Fruit fly (Drosophila melanogaster) whole organism, embryonic: ENCODE data around the gene CG31823.
A peak's percentile ranks its signal among the peaks of the same experiment; 100 is the strongest.

Experiments
- Ada2b ChIP-seq: fragments of 200-800 bp; sonication (Bioruptor generic); IDR thresholded peaks from 2 replicates; pipeline ENCODE4 v1.3.6; 2022; ENCODE audit warnings: missing biosample characterization, missing genetic modification characterization
- Atf-2 ChIP-seq: fragments of 200-800 bp; sonication (Bioruptor generic); optimal IDR thresholded peaks from 2 replicates; lab custom pipeline; 2016; ENCODE audit warnings: missing biosample characterization, missing genetic modification characterization
- CG10366 ChIP-seq: fragments of 200-800 bp; sonication (Bioruptor generic); IDR thresholded peaks from 2 replicates; pipeline ENCODE4 v1.3.6; 2022; ENCODE audit warnings: missing biosample characterization, missing genetic modification characterization
- CG12071 ChIP-seq: fragments of 200-800 bp; sonication (Bioruptor generic); optimal IDR thresholded peaks from 3 replicates; lab custom pipeline; 2018; ENCODE audit warnings: missing biosample characterization, mild to moderate bottlenecking, missing genetic modification characterization
- CG13894 ChIP-seq: fragments of 200-800 bp; sonication (Bioruptor generic); optimal IDR thresholded peaks from 3 replicates; lab custom pipeline; 2018; ENCODE audit warnings: missing biosample characterization, mild to moderate bottlenecking, missing genetic modification characterization, moderate library complexity
- CG14860 ChIP-seq: fragments of 200-800 bp; sonication (Bioruptor generic); IDR thresholded peaks from 3 replicates; pipeline ENCODE4 v1.3.6; 2022; ENCODE audit warnings: missing biosample characterization, missing genetic modification characterization; ENCODE audit not compliant: partially characterized antibody
- CG16779 ChIP-seq: fragments of 200-800 bp; sonication (Bioruptor generic); IDR thresholded peaks from 2 replicates; pipeline ENCODE4 v1.3.6; 2022; ENCODE audit warnings: missing biosample characterization, missing genetic modification characterization
- CG17186 ChIP-seq: fragments of 200-800 bp; sonication (Bioruptor generic); optimal IDR thresholded peaks from 3 replicates; lab custom pipeline; 2017; ENCODE audit warnings: missing biosample characterization, missing genetic modification reagents, missing genetic modification characterization
- CG18599 ChIP-seq: fragments of 200-800 bp; sonication (Bioruptor generic); optimal IDR thresholded peaks from 3 replicates; lab custom pipeline; 2017; ENCODE audit warnings: missing biosample characterization, missing genetic modification characterization, mild to moderate bottlenecking, moderate library complexity, missing genetic modification reagents
- CG2199 ChIP-seq: fragments of 200-800 bp; sonication (Bioruptor generic); IDR thresholded peaks from 3 replicates; pipeline ENCODE4 v1.3.6; 2022; ENCODE audit warnings: missing biosample characterization, missing genetic modification characterization
- CG2875 ChIP-seq: fragments of 200-800 bp; sonication (Bioruptor generic); optimal IDR thresholded peaks from 2 replicates; lab custom pipeline; 2017; ENCODE audit warnings: missing biosample characterization, mild to moderate bottlenecking, missing genetic modification characterization, missing genetic modification reagents
- CG5180 ChIP-seq: fragments of 200-800 bp; sonication (Bioruptor generic); optimal IDR thresholded peaks from 3 replicates; lab custom pipeline; 2017; ENCODE audit warnings: missing biosample characterization, missing genetic modification characterization, mild to moderate bottlenecking, moderate library complexity, missing genetic modification reagents
- CG7357 ChIP-seq: fragments of 200-800 bp; sonication (Bioruptor generic); IDR thresholded peaks from 3 replicates; pipeline ENCODE4 v1.3.6; 2022; ENCODE audit warnings: missing biosample characterization, missing genetic modification characterization
- CG8765 ChIP-seq: fragments of 200-800 bp; sonication (Bioruptor generic); IDR thresholded peaks from 2 replicates; pipeline ENCODE4 v1.3.6; 2022; ENCODE audit warnings: missing biosample characterization, missing genetic modification characterization
- Dip2 ChIP-seq: fragments of 200-800 bp; sonication (Bioruptor generic); IDR thresholded peaks from 2 replicates; pipeline ENCODE4 v1.3.6; 2022; ENCODE audit warnings: missing biosample characterization, missing genetic modification characterization
- Fer3 ChIP-seq: fragments of 200-800 bp; sonication (Bioruptor generic); optimal IDR thresholded peaks from 2 replicates; lab custom pipeline; 2018; ENCODE audit warnings: missing biosample characterization, mild to moderate bottlenecking, missing genetic modification characterization, moderate library complexity
- Gsc ChIP-seq: fragments of 200-800 bp; sonication (Bioruptor generic); IDR thresholded peaks from 2 replicates; pipeline ENCODE4 v1.3.6; 2022; ENCODE audit warnings: missing biosample characterization, missing genetic modification characterization
- H2.0 ChIP-seq: fragments of 200-800 bp; sonication (Bioruptor generic); IDR thresholded peaks from 2 replicates; pipeline ENCODE4 v1.3.6; 2022; ENCODE audit warnings: missing biosample characterization, missing genetic modification characterization
- Hand ChIP-seq: fragments of 200-800 bp; sonication (Bioruptor generic); optimal IDR thresholded peaks from 2 replicates; lab custom pipeline; 2017; ENCODE audit warnings: mild to moderate bottlenecking, missing biosample characterization, missing genetic modification reagents, missing genetic modification characterization
- MTF-1 ChIP-seq: fragments of 200-800 bp; sonication (Bioruptor generic); optimal IDR thresholded peaks from 2 replicates; lab custom pipeline; 2018; ENCODE audit warnings: missing biosample characterization, mild to moderate bottlenecking, missing genetic modification characterization, borderline replicate concordance
- Med ChIP-seq: fragments of 200-800 bp; sonication (Bioruptor generic); peaks from one replicate; lab custom pipeline; 2016; ENCODE audit warnings: missing biosample characterization, missing genetic modification characterization, mild to moderate bottlenecking, inconsistent platforms, moderate library complexity
- Optix ChIP-seq: fragments of 200-800 bp; sonication (Bioruptor generic); IDR thresholded peaks from 3 replicates; pipeline ENCODE4 v1.3.6; 2022; ENCODE audit warnings: missing biosample characterization, missing genetic modification characterization
- Scr ChIP-seq: fragments of 200-800 bp; sonication (Bioruptor generic); IDR thresholded peaks from 2 replicates; pipeline ENCODE4 v1.3.6; 2022; ENCODE audit warnings: missing biosample characterization, missing genetic modification characterization; ENCODE audit not compliant: partially characterized antibody
- Sox100B ChIP-seq: fragments of 200-800 bp; sonication (Bioruptor generic); optimal IDR thresholded peaks from 3 replicates; lab custom pipeline; 2018; ENCODE audit warnings: missing biosample characterization, mild to moderate bottlenecking, missing genetic modification characterization
- Sry-β ChIP-seq: fragments of 200-800 bp; sonication (Bioruptor generic); optimal IDR thresholded peaks from 2 replicates; lab custom pipeline; 2018; ENCODE audit warnings: missing biosample characterization, mild to moderate bottlenecking, missing genetic modification characterization, moderate library complexity
- Xrp1 ChIP-seq: fragments of 200-800 bp; sonication (Bioruptor generic); IDR thresholded peaks from 2 replicates; pipeline ENCODE4 v1.3.6; 2022; ENCODE audit warnings: missing biosample characterization, missing genetic modification characterization
- ara ChIP-seq: fragments of 200-800 bp; sonication (Bioruptor generic); IDR thresholded peaks from 2 replicates; pipeline ENCODE4 v1.3.6; 2022; ENCODE audit warnings: missing biosample characterization, missing genetic modification characterization
- bowl ChIP-seq: fragments of 200-800 bp; sonication (Bioruptor generic); IDR thresholded peaks from 2 replicates; pipeline ENCODE4 v1.3.6; 2022; ENCODE audit warnings: missing biosample characterization, missing genetic modification characterization
- chm ChIP-seq: fragments of 200-800 bp; sonication (Bioruptor generic); IDR thresholded peaks from 2 replicates; pipeline ENCODE4 v1.3.6; 2022; ENCODE audit warnings: missing biosample characterization, missing genetic modification characterization
- danr ChIP-seq: fragments of 200-800 bp; sonication (Bioruptor generic); IDR thresholded peaks from 2 replicates; pipeline ENCODE4 v1.3.6; 2022; ENCODE audit warnings: missing biosample characterization, missing genetic modification characterization
- ewg ChIP-seq: fragments of 200-800 bp; sonication (Bioruptor generic); optimal IDR thresholded peaks from 3 replicates; lab custom pipeline; 2017; ENCODE audit warnings: mild to moderate bottlenecking, missing biosample characterization, missing genetic modification reagents, missing genetic modification characterization
- exex ChIP-seq: fragments of 200-800 bp; sonication (Bioruptor generic); optimal IDR thresholded peaks from 4 replicates; lab custom pipeline; 2018; ENCODE audit warnings: missing biosample characterization, mild to moderate bottlenecking, missing genetic modification characterization, moderate library complexity
- ham ChIP-seq: fragments of 200-800 bp; sonication (Bioruptor generic); IDR thresholded peaks from 2 replicates; pipeline ENCODE4 v1.3.6; 2022; ENCODE audit warnings: missing biosample characterization, missing genetic modification characterization
- hth ChIP-seq: fragments of >200 bp; optimal IDR thresholded peaks from 2 replicates; lab custom pipeline; 2017; ENCODE audit warnings: inconsistent platforms
- jigr1 ChIP-seq: fragments of 200-800 bp; sonication (Bioruptor generic); IDR thresholded peaks from 3 replicates; pipeline ENCODE4 v1.3.6; 2022; ENCODE audit warnings: missing biosample characterization, missing genetic modification characterization
- lola ChIP-seq, 3 experiments: fragments of >200 bp in 2 of 3; fragments of 200-800 bp in 1 of 3; sonication (Bioruptor generic) in 1 of 3; optimal IDR thresholded peaks; 2 replicates each; lab custom pipeline; 2017 to 2019; ENCODE audit warnings: missing biosample characterization in 3 of 3, missing genetic modification characterization in 3 of 3, mild to moderate bottlenecking in 1 of 3, moderate library complexity in 1 of 3
- mam ChIP-seq: fragments of 200-800 bp; sonication (Bioruptor generic); optimal IDR thresholded peaks from 3 replicates; lab custom pipeline; 2016; ENCODE audit warnings: missing biosample characterization, missing genetic modification characterization
- prd ChIP-seq, 3 experiments: fragments of >200 bp in 2 of 3; fragments of 200-800 bp in 1 of 3; sonication (Bioruptor generic) in 1 of 3; optimal IDR thresholded peaks in 2 of 3; IDR thresholded peaks in 1 of 3; 2 replicates in 2 of 3; 3 replicates in 1 of 3; pipeline versions ENCODE4 v1.3.6 to Lab custom; 2017 to 2022; ENCODE audit warnings: missing biosample characterization in 1 of 3, missing genetic modification characterization in 1 of 3
- salm ChIP-seq: fragments of 200-800 bp; sonication (Bioruptor generic); optimal IDR thresholded peaks from 2 replicates; lab custom pipeline; 2018; ENCODE audit warnings: missing biosample characterization, mild to moderate bottlenecking, missing genetic modification characterization
- sc ChIP-seq, 3 experiments: fragments of >200 bp in 2 of 3; fragments of 200-800 bp in 1 of 3; sonication (Bioruptor generic) in 1 of 3; optimal IDR thresholded peaks; 2 replicates in 2 of 3; 3 replicates in 1 of 3; lab custom pipeline; 2017; ENCODE audit warnings: mild to moderate bottlenecking in 1 of 3, missing biosample characterization in 1 of 3, missing genetic modification characterization in 1 of 3, missing genetic modification reagents in 1 of 3
- stwl ChIP-seq: fragments of 200-800 bp; sonication (Bioruptor generic); optimal IDR thresholded peaks from 3 replicates; lab custom pipeline; 2018; ENCODE audit warnings: missing biosample characterization, mild to moderate bottlenecking, missing genetic modification characterization, moderate library complexity
- ttk ChIP-seq: fragments of 200-800 bp; sonication (Bioruptor generic); IDR thresholded peaks from 2 replicates; pipeline ENCODE4 v2.1.2; 2022; ENCODE audit warnings: missing biosample characterization, missing genetic modification characterization
- twi ChIP-seq: fragments of 200-800 bp; optimal IDR thresholded peaks from 2 replicates; lab custom pipeline; 2019; ENCODE audit warnings: missing biosample characterization, mild to moderate bottlenecking, missing genetic modification characterization, moderate library complexity
- vvl ChIP-seq: fragments of 200-800 bp; sonication (Bioruptor generic); IDR thresholded peaks from 2 replicates; pipeline ENCODE4 v1.3.6; 2022; ENCODE audit warnings: missing biosample characterization, missing genetic modification characterization
- wdn ChIP-seq: fragments of 200-800 bp; sonication (Bioruptor generic); IDR thresholded peaks from 2 replicates; pipeline ENCODE4 v1.3.6; 2022; ENCODE audit warnings: missing biosample characterization, missing genetic modification characterization
- wek ChIP-seq: fragments of 200-800 bp; sonication (Bioruptor generic); optimal IDR thresholded peaks from 3 replicates; lab custom pipeline; 2018; ENCODE audit warnings: missing biosample characterization, mild to moderate bottlenecking, missing genetic modification characterization, moderate library complexity
- yki ChIP-seq: fragments of >200 bp; optimal IDR thresholded peaks from 3 replicates; lab custom pipeline; 2018

Gene CG31823

dm6 chr2L:15908496-15909276 lies 8.4 kb upstream of the CG31823 start (continued):
- TF ChIP-seq sc (optimal IDR thresholded peaks at IDR 0.05; lab: Kevin White, UChicago), result no peak
- TF ChIP-seq sc (GFP tag; optimal IDR thresholded peaks at IDR 0.05; lab: Kevin White, UChicago), result peak; percentile 38
- TF ChIP-seq ttk (GFP tag; lab: Robert Waterston, UW), result peak; percentile 30; the same call in 1 of the 2 replicates
- TF ChIP-seq lola (GFP tag; optimal IDR thresholded peaks at IDR 0.05; lab: Kevin White, UChicago), result peak in 1 of 3 experiments; percentile 43
- peak; percentile 35 for TF ChIP-seq Sry-β (GFP tag; lab: Kevin White, UChicago)
- TF ChIP-seq twi, result peak; percentile 26
- peak; percentile 74 for TF ChIP-seq vvl
- TF ChIP-seq Med (GFP tag; lab: Kevin White, UChicago), result peak; percentile 88
- peak; percentile 38 for TF ChIP-seq CG2875 (GFP tag; lab: Kevin White, UChicago)
- peak; percentile 85; the same call in 2 of the 3 replicates for TF ChIP-seq CG2199 (GFP tag; lab: Robert Waterston, UW)
- TF ChIP-seq CG18599 (GFP tag; lab: Kevin White, UChicago), result peak; percentile 43
- TF ChIP-seq Fer3 (tag; lab: Kevin White, UChicago), result peak; percentile 36
- TF ChIP-seq Scr (GFP tag; lab: Robert Waterston, UW), result 0 out of 2 replicates have a peak, but pooled peaks have one; percentile 13
- no peak for TF ChIP-seq CG12071 (GFP tag; lab: Kevin White, UChicago)
- TF ChIP-seq chm (GFP tag; lab: Robert Waterston, UW), result no peak; the same call in 1 of the 2 replicates
- TF ChIP-seq CG16779, result no peak
- TF ChIP-seq wek (GFP tag; lab: Kevin White, UChicago), result no peak
- no peak for TF ChIP-seq MTF-1 (GFP tag; lab: Kevin White, UChicago)
- TF ChIP-seq ewg (GFP tag; lab: Kevin White, UChicago), result peak; percentile 7
- TF ChIP-seq Dip2, result no peak
- 0 out of 3 replicates have a peak, but pooled peaks have one; percentile 8 for TF ChIP-seq CG14860 (GFP tag; lab: Robert Waterston, UW)

DNA sequence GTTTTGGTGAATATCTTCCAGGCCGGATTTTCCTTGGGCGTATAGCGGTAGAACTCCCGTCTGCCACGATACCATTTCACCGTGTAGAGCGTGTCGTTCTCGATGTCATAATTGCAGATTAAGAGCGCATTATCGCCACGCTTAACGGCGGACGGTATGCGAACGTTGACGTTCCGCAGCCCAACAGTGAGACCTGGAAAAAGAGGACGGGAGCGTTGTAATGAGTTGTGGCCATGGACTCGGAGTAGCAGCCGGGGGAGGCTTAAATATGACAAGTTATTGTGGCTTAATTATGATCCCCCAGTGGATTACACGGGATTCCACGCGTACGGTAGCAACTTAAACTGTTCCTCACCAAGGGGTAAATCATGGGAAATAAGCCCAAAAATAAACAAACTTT lies 7.8 kb upstream of the CG31823 start:
- TF ChIP-seq H2.0 (GFP tag; lab: Robert Waterston, UW) (0 out of 2 replicates have a peak, but pooled peaks have one; percentile 32), hth (no peak), mam (no peak), ham (GFP tag; lab: Robert Waterston, UW) (no peak), prd (optimal IDR thresholded peaks at IDR 0.05; lab: Kevin White, UChicago) (no peak), prd (GFP tag; IDR thresholded peaks at IDR 0.05; lab: Robert Waterston, UW) (peak; percentile 7; the same call in 1 of the 3 replicates), Scr (GFP tag; lab: Robert Waterston, UW) (no peak), wdn (GFP tag; lab: Robert Waterston, UW) (no peak), CG8765 (GFP tag; lab: Robert Waterston, UW) (0 out of 2 replicates have a peak, but pooled peaks have one; percentile 13), Xrp1 (GFP tag; lab: Robert Waterston, UW) (no peak), Hand (GFP tag; lab: Kevin White, UChicago) (no peak), CG13894 (tag; lab: Kevin White, UChicago) (no peak), CG5180 (GFP tag; lab: Kevin White, UChicago) (no peak), ara (GFP tag; lab: Robert Waterston, UW) (no peak), stwl (tag; lab: Kevin White, UChicago) (no peak), danr (no peak), bowl (no peak), Gsc (GFP tag; lab: Robert Waterston, UW) (no peak), CG10366 (GFP tag; lab: Robert Waterston, UW) (no peak), CG7357 (GFP tag; lab: Robert Waterston, UW) (peak; percentile 30; the same call in 1 of the 3 replicates), Ada2b (GFP tag; lab: Robert Waterston, UW) (0 out of 2 replicates have a peak, but pooled peaks have one; percentile 25), Sox100B (GFP tag; lab: Kevin White, UChicago) (no peak), yki (lab: Kevin White, UChicago) (no peak), Atf-2 (GFP tag; lab: Kevin White, UChicago) (no peak), CG17186 (GFP tag; lab: Kevin White, UChicago) (no peak), jigr1 (GFP tag; lab: Robert Waterston, UW) (0 out of 3 replicates have a peak, but pooled peaks have one; percentile 36), Optix (GFP tag; lab: Robert Waterston, UW) (no peak), salm (no peak), exex (tag; lab: Kevin White, UChicago) (peak; percentile 21)
